Fruit fly (Drosophila melanogaster) whole organism, embryonic: ENCODE results near the gene Tti1.
A peak's percentile ranks its signal among the peaks of the same experiment; 100 is the strongest.

Experiments
- BEAF-32 ChIP-seq: fragments of 200-800 bp; sonication (Bioruptor generic); optimal IDR thresholded peaks from 3 replicates; lab custom pipeline; 2017; ENCODE audit warnings: missing biosample characterization, missing genetic modification characterization, mild to moderate bottlenecking, moderate library complexity, missing genetic modification reagents
- Bdp1 ChIP-seq: fragments of 200-800 bp; sonication (Bioruptor generic); optimal IDR thresholded peaks from 3 replicates; lab custom pipeline; 2016; ENCODE audit warnings: missing biosample characterization, missing genetic modification characterization
- BtbVII ChIP-seq: fragments of 200-800 bp; sonication (Bioruptor generic); optimal IDR thresholded peaks from 3 replicates; lab custom pipeline; 2017; ENCODE audit warnings: missing biosample characterization, mild to moderate bottlenecking, missing genetic modification characterization
- CG10209 ChIP-seq: fragments of 200-800 bp; sonication (Bioruptor generic); optimal IDR thresholded peaks from 3 replicates; lab custom pipeline; 2017; ENCODE audit warnings: missing biosample characterization, mild to moderate bottlenecking, missing genetic modification characterization, missing genetic modification reagents
- CG11398 ChIP-seq: fragments of 200-800 bp; sonication (Bioruptor generic); optimal IDR thresholded peaks from 2 replicates; lab custom pipeline; 2016; ENCODE audit warnings: missing biosample characterization, missing genetic modification characterization
- CG12071 ChIP-seq: fragments of 200-800 bp; sonication (Bioruptor generic); optimal IDR thresholded peaks from 3 replicates; lab custom pipeline; 2018; ENCODE audit warnings: missing biosample characterization, mild to moderate bottlenecking, missing genetic modification characterization
- CG12219 ChIP-seq: fragments of 200-800 bp; sonication (Bioruptor generic); optimal IDR thresholded peaks from 3 replicates; lab custom pipeline; 2018; ENCODE audit warnings: missing biosample characterization, mild to moderate bottlenecking, missing genetic modification characterization
- CG18262 ChIP-seq: fragments of 200-800 bp; optimal IDR thresholded peaks from 3 replicates; lab custom pipeline; 2019; ENCODE audit warnings: missing biosample characterization, mild to moderate bottlenecking, missing genetic modification characterization, moderate library complexity
- CG31224 ChIP-seq: fragments of 200-800 bp; sonication (Bioruptor generic); IDR thresholded peaks from 2 replicates; pipeline ENCODE4 v1.3.6; 2022; ENCODE audit warnings: missing biosample characterization, missing genetic modification characterization
- CG31365 ChIP-seq: fragments of 200-800 bp; sonication (Bioruptor generic); optimal IDR thresholded peaks from 2 replicates; lab custom pipeline; 2018; ENCODE audit warnings: missing biosample characterization, mild to moderate bottlenecking, missing genetic modification characterization
- CG34224 ChIP-seq: fragments of 200-800 bp; sonication (Bioruptor generic); IDR thresholded peaks from 3 replicates; pipeline ENCODE4 v1.3.6; 2022; ENCODE audit warnings: missing biosample characterization, missing genetic modification characterization; ENCODE audit not compliant: partially characterized antibody
- CG4707 ChIP-seq: fragments of 200-800 bp; sonication (Bioruptor generic); optimal IDR thresholded peaks from 2 replicates; lab custom pipeline; 2018; ENCODE audit warnings: missing biosample characterization, mild to moderate bottlenecking, missing genetic modification characterization, moderate library complexity
- CG6854 ChIP-seq: fragments of 200-800 bp; sonication (Bioruptor generic); optimal IDR thresholded peaks from 3 replicates; lab custom pipeline; 2017; ENCODE audit warnings: missing biosample characterization, mild to moderate bottlenecking, missing genetic modification characterization
- CG7372 ChIP-seq: fragments of 200-800 bp; sonication (Bioruptor generic); IDR thresholded peaks from 2 replicates; pipeline ENCODE4 v1.3.6; 2022; ENCODE audit warnings: missing biosample characterization, missing genetic modification characterization
- CG7928 ChIP-seq: fragments of 200-800 bp; sonication (Bioruptor generic); optimal IDR thresholded peaks from 2 replicates; lab custom pipeline; 2017; ENCODE audit warnings: missing biosample characterization, mild to moderate bottlenecking, missing genetic modification characterization
- CG8478 ChIP-seq: fragments of >200 bp; optimal IDR thresholded peaks from 2 replicates; lab custom pipeline; 2018
- Camta ChIP-seq: fragments of 200-800 bp; sonication (Bioruptor generic); optimal IDR thresholded peaks from 2 replicates; lab custom pipeline; 2016; ENCODE audit warnings: missing biosample characterization, missing genetic modification characterization
- ERR ChIP-seq: fragments of 200-800 bp; sonication (Bioruptor generic); optimal IDR thresholded peaks from 2 replicates; lab custom pipeline; 2016; ENCODE audit warnings: missing biosample characterization, missing genetic modification characterization
- Ets65A ChIP-seq: fragments of 200-800 bp; sonication (Bioruptor generic); peaks from one replicate; lab custom pipeline; 2016; ENCODE audit warnings: missing biosample characterization, missing genetic modification characterization
- Fer2 ChIP-seq: fragments of 200-800 bp; sonication (Bioruptor generic); optimal IDR thresholded peaks from 2 replicates; lab custom pipeline; 2018; ENCODE audit warnings: missing biosample characterization, mild to moderate bottlenecking, missing genetic modification characterization, moderate library complexity
- Fer3 ChIP-seq: fragments of 200-800 bp; sonication (Bioruptor generic); optimal IDR thresholded peaks from 2 replicates; lab custom pipeline; 2018; ENCODE audit warnings: missing biosample characterization, mild to moderate bottlenecking, missing genetic modification characterization, moderate library complexity
- H15 ChIP-seq: fragments of 200-800 bp; sonication (Bioruptor generic); IDR thresholded peaks from 3 replicates; pipeline ENCODE4 v1.3.6; 2022; ENCODE audit warnings: missing biosample characterization, missing genetic modification characterization
- Hr51 ChIP-seq, 2 experiments: fragments of 200-800 bp; sonication (Bioruptor generic); optimal IDR thresholded peaks; 2 replicates in 1 of 2; 3 replicates in 1 of 2; lab custom pipeline; 2016 to 2018; ENCODE audit warnings: missing biosample characterization in 2 of 2, missing genetic modification characterization in 2 of 2, mild to moderate bottlenecking in 1 of 2, moderate library complexity in 1 of 2
- MTF-1 ChIP-seq: fragments of 200-800 bp; sonication (Bioruptor generic); optimal IDR thresholded peaks from 2 replicates; lab custom pipeline; 2018; ENCODE audit warnings: missing biosample characterization, mild to moderate bottlenecking, missing genetic modification characterization, borderline replicate concordance
- Mrtf ChIP-seq: fragments of 200-800 bp; sonication (Bioruptor generic); IDR thresholded peaks from 3 replicates; pipeline ENCODE4 v1.3.6; 2022; ENCODE audit warnings: missing biosample characterization, missing genetic modification characterization
- NC2α ChIP-seq: fragments of 200-800 bp; sonication (Bioruptor generic); optimal IDR thresholded peaks from 2 replicates; lab custom pipeline; 2016; ENCODE audit warnings: missing biosample characterization, missing genetic modification characterization
- NFAT ChIP-seq: fragments of 200-800 bp; sonication (Bioruptor generic); IDR thresholded peaks from 2 replicates; pipeline ENCODE4 v1.3.6; 2022; ENCODE audit warnings: missing biosample characterization, missing genetic modification characterization
- Neu2 ChIP-seq: fragments of 200-800 bp; sonication (Bioruptor generic); optimal IDR thresholded peaks from 3 replicates; lab custom pipeline; 2016; ENCODE audit warnings: missing biosample characterization, missing genetic modification characterization, borderline replicate concordance
- Oaz ChIP-seq: fragments of 200-800 bp; sonication (Bioruptor generic); IDR thresholded peaks from 2 replicates; pipeline ENCODE4 v1.3.6; 2022; ENCODE audit warnings: missing biosample characterization, missing genetic modification characterization
- Opbp ChIP-seq: fragments of 200-800 bp; sonication (Bioruptor generic); IDR thresholded peaks from 3 replicates; pipeline ENCODE4 v1.3.6; 2022; ENCODE audit warnings: missing biosample characterization, missing genetic modification characterization; ENCODE audit not compliant: partially characterized antibody
- Optix ChIP-seq: fragments of 200-800 bp; sonication (Bioruptor generic); IDR thresholded peaks from 3 replicates; pipeline ENCODE4 v1.3.6; 2022; ENCODE audit warnings: missing biosample characterization, missing genetic modification characterization
- Poxn ChIP-seq: fragments of 200-800 bp; sonication (Bioruptor generic); IDR thresholded peaks from 2 replicates; pipeline ENCODE4 v1.3.6; 2022; ENCODE audit warnings: missing biosample characterization, missing genetic modification characterization
- Side ChIP-seq: fragments of 200-800 bp; sonication (Bioruptor generic); optimal IDR thresholded peaks from 2 replicates; lab custom pipeline; 2016; ENCODE audit warnings: missing biosample characterization, missing genetic modification characterization
- Spps ChIP-seq: fragments of 200-800 bp; sonication (Bioruptor generic); optimal IDR thresholded peaks from 2 replicates; lab custom pipeline; 2018; ENCODE audit warnings: missing biosample characterization, mild to moderate bottlenecking, missing genetic modification characterization
- Xbp1 ChIP-seq: fragments of 200-800 bp; sonication (Bioruptor generic); optimal IDR thresholded peaks from 3 replicates; lab custom pipeline; 2016; ENCODE audit warnings: missing biosample characterization, mild to moderate bottlenecking, missing genetic modification characterization
- ara ChIP-seq: fragments of 200-800 bp; sonication (Bioruptor generic); IDR thresholded peaks from 2 replicates; pipeline ENCODE4 v1.3.6; 2022; ENCODE audit warnings: missing biosample characterization, missing genetic modification characterization
- az2 ChIP-seq: fragments of 200-800 bp; sonication (Bioruptor generic); optimal IDR thresholded peaks from 3 replicates; lab custom pipeline; 2016; ENCODE audit warnings: missing biosample characterization, missing genetic modification characterization
- bigmax ChIP-seq: fragments of 200-800 bp; sonication (Bioruptor generic); optimal IDR thresholded peaks from 2 replicates; lab custom pipeline; 2018; ENCODE audit warnings: missing biosample characterization, mild to moderate bottlenecking, missing genetic modification characterization
- esg ChIP-seq: fragments of 200-800 bp; sonication (Bioruptor generic); conservative IDR thresholded peaks from 2 replicates; pipeline ENCODE4 v1.3.6; 2022; ENCODE audit warnings: missing biosample characterization, missing genetic modification characterization
- eve ChIP-seq, 2 experiments: fragments of >200 bp; optimal IDR thresholded peaks; 2 replicates each; lab custom pipeline; 2017; ENCODE audit warnings: missing biosample characterization in 2 of 2, missing genetic modification characterization in 2 of 2
- fd64A ChIP-seq: fragments of 200-800 bp; sonication (Bioruptor generic); optimal IDR thresholded peaks from 3 replicates; lab custom pipeline; 2018; ENCODE audit warnings: missing biosample characterization, mild to moderate bottlenecking, missing genetic modification characterization
- insv ChIP-seq, 2 experiments: fragments of 200-800 bp; sonication (Bioruptor generic); optimal IDR thresholded peaks; 3 replicates each; lab custom pipeline; 2016 to 2018; ENCODE audit warnings: missing biosample characterization in 2 of 2, missing genetic modification characterization in 2 of 2
- ken ChIP-seq: fragments of 200-800 bp; sonication (Bioruptor generic); IDR thresholded peaks from 3 replicates; pipeline ENCODE4 v1.3.6; 2022; ENCODE audit warnings: missing biosample characterization, missing genetic modification characterization
- pros ChIP-seq: fragments of 200-800 bp; sonication (Bioruptor generic); optimal IDR thresholded peaks from 3 replicates; lab custom pipeline; 2019; ENCODE audit warnings: missing biosample characterization, mild to moderate bottlenecking, missing genetic modification characterization, moderate library complexity
- ranshi ChIP-seq: fragments of 200-800 bp; sonication (Bioruptor generic); IDR thresholded peaks from 2 replicates; pipeline ENCODE4 v1.3.6; 2022; ENCODE audit warnings: missing biosample characterization, missing genetic modification characterization
- sc ChIP-seq, 3 experiments: fragments of >200 bp in 2 of 3; fragments of 200-800 bp in 1 of 3; sonication (Bioruptor generic) in 1 of 3; optimal IDR thresholded peaks; 2 replicates in 2 of 3; 3 replicates in 1 of 3; lab custom pipeline; 2017; ENCODE audit warnings: mild to moderate bottlenecking in 1 of 3, missing biosample characterization in 1 of 3, missing genetic modification characterization in 1 of 3, missing genetic modification reagents in 1 of 3
- sug ChIP-seq: fragments of 200-800 bp; optimal IDR thresholded peaks from 2 replicates; lab custom pipeline; 2019; ENCODE audit warnings: missing biosample characterization, mild to moderate bottlenecking, missing genetic modification characterization, moderate library complexity
- toy ChIP-seq: fragments of 200-800 bp; sonication (Bioruptor generic); IDR thresholded peaks from 2 replicates; pipeline ENCODE4 v1.3.6; 2022; ENCODE audit warnings: missing biosample characterization, missing genetic modification characterization
- trh ChIP-seq: fragments of 200-800 bp; sonication (Bioruptor generic); optimal IDR thresholded peaks from 2 replicates; lab custom pipeline; 2016; ENCODE audit warnings: missing biosample characterization, missing genetic modification characterization
- ttk ChIP-seq: fragments of 200-800 bp; sonication (Bioruptor generic); IDR thresholded peaks from 2 replicates; pipeline ENCODE4 v2.1.2; 2022; ENCODE audit warnings: missing biosample characterization, missing genetic modification characterization
- unc-4 ChIP-seq: fragments of 200-800 bp; sonication (Bioruptor generic); IDR thresholded peaks from 2 replicates; pipeline ENCODE4 v1.3.6; 2022; ENCODE audit warnings: missing biosample characterization, missing genetic modification characterization; ENCODE audit not compliant: partially characterized antibody
- unpg ChIP-seq: fragments of 200-800 bp; sonication (Bioruptor generic); optimal IDR thresholded peaks from 3 replicates; lab custom pipeline; 2018; ENCODE audit warnings: missing biosample characterization, mild to moderate bottlenecking, missing genetic modification characterization, moderate library complexity

Gene Tti1

dm6 chr3R:9793018-9793417, 38.5 kb upstream of the Tti1 start, which contains the start of gene CG8516 (continued):
- TF ChIP-seq insv (GFP tag; optimal IDR thresholded peaks at IDR 0.05; lab: Kevin White, UChicago): no peak
- no peak for TF ChIP-seq esg (GFP tag; lab: Robert Waterston, UW)
- no peak for TF ChIP-seq Hr51 (GFP tag; optimal IDR thresholded peaks at IDR 0.05; lab: Kevin White, UChicago)
- TF ChIP-seq sc (optimal IDR thresholded peaks at IDR 0.05; lab: Kevin White, UChicago): no peak
- no peak for TF ChIP-seq sc (GFP tag; optimal IDR thresholded peaks at IDR 0.05; lab: Kevin White, UChicago)
- TF ChIP-seq Spps (tag; lab: Kevin White, UChicago): no peak
- no peak for TF ChIP-seq ara (GFP tag; lab: Robert Waterston, UW)
- TF ChIP-seq CG7928 (GFP tag; lab: Kevin White, UChicago): no peak
- no peak for TF ChIP-seq Ets65A
- no peak for TF ChIP-seq NFAT (GFP tag; lab: Robert Waterston, UW)
- no peak for TF ChIP-seq CG12219 (GFP tag; lab: Kevin White, UChicago)
- no peak for TF ChIP-seq Fer2 (tag; lab: Kevin White, UChicago)
- TF ChIP-seq eve (GFP tag; optimal IDR thresholded peaks at IDR 0.05; lab: Kevin White, UChicago): no peak
- TF ChIP-seq CG31224 (GFP tag; lab: Robert Waterston, UW): no peak
- TF ChIP-seq trh (GFP tag; lab: Kevin White, UChicago): no peak
- TF ChIP-seq Xbp1 (GFP tag; lab: Kevin White, UChicago): no peak
- TF ChIP-seq ERR: no peak
- TF ChIP-seq bigmax (GFP tag; lab: Kevin White, UChicago): peak; percentile 38
- TF ChIP-seq toy (GFP tag; lab: Robert Waterston, UW): no peak
- TF ChIP-seq Side: no peak
- no peak for TF ChIP-seq CG11398 (GFP tag; lab: Kevin White, UChicago)
- no peak for TF ChIP-seq Camta (GFP tag; lab: Kevin White, UChicago)
- TF ChIP-seq Poxn (GFP tag; lab: Robert Waterston, UW): no peak
- no peak for TF ChIP-seq H15 (GFP tag; lab: Robert Waterston, UW)
- no peak for TF ChIP-seq Mrtf (GFP tag; lab: Robert Waterston, UW)
- TF ChIP-seq CG4707 (GFP tag; lab: Kevin White, UChicago): no peak
- peak; percentile 41 for TF ChIP-seq BEAF-32
- TF ChIP-seq CG12071 (GFP tag; lab: Kevin White, UChicago): no peak
- no peak for TF ChIP-seq Opbp (GFP tag; lab: Robert Waterston, UW)
- no peak for TF ChIP-seq ken
- peak; percentile 32 for TF ChIP-seq sug
- TF ChIP-seq Oaz: no peak
- TF ChIP-seq CG8478 (lab: Kevin White, UChicago): no peak
- peak; percentile 2 for TF ChIP-seq MTF-1
- TF ChIP-seq unc-4: peak; percentile 20; the same call in 1 of the 2 replicates
- no peak for TF ChIP-seq ranshi (GFP tag; lab: Robert Waterston, UW)
- no peak for TF ChIP-seq NC2α (GFP tag; lab: Kevin White, UChicago)
- TF ChIP-seq pros (GFP tag; lab: Kevin White, UChicago): no peak
- no peak for TF ChIP-seq BtbVII (GFP tag; lab: Kevin White, UChicago)
- no peak for TF ChIP-seq CG31365 (tag; lab: Kevin White, UChicago)
- no peak for TF ChIP-seq unpg (GFP tag; lab: Kevin White, UChicago)
- peak; percentile 5 for TF ChIP-seq CG18262 (tag; lab: Kevin White, UChicago)
- TF ChIP-seq ttk (GFP tag; lab: Robert Waterston, UW): no peak
- TF ChIP-seq Fer3 (tag; lab: Kevin White, UChicago): no peak
- TF ChIP-seq Optix: no peak
- TF ChIP-seq CG6854 (GFP tag; lab: Kevin White, UChicago): no peak
- TF ChIP-seq Bdp1 (GFP tag; lab: Kevin White, UChicago): no peak
- no peak for TF ChIP-seq CG34224
- TF ChIP-seq az2 (GFP tag; lab: Kevin White, UChicago): no peak
- TF ChIP-seq fd64A: no peak
- no peak for TF ChIP-seq CG7372 (GFP tag; lab: Robert Waterston, UW)
- TF ChIP-seq CG10209 (GFP tag; lab: Kevin White, UChicago): no peak
- TF ChIP-seq Neu2 (GFP tag; lab: Kevin White, UChicago): no peak
